Fruit fly (Drosophila melanogaster) whole organism, prepupa: Measurements from ENCODE around the gene CG13024.

Source experiments
- CG10669 ChIP-seq: fragments of 200-800 bp; sonication (Bioruptor generic); optimal IDR thresholded peaks from 3 replicates; lab custom pipeline; 2018; ENCODE audit warnings: missing biosample characterization, mild to moderate bottlenecking, missing genetic modification characterization, moderate library complexity
- CG11294 ChIP-seq: fragments of 200-800 bp; sonication (Bioruptor generic); IDR thresholded peaks from 2 replicates; pipeline ENCODE4 v1.3.6; 2022; ENCODE audit warnings: missing biosample characterization, missing genetic modification characterization
- CG11762 ChIP-seq: fragments of 200-800 bp; sonication (Bioruptor generic); optimal IDR thresholded peaks from 3 replicates; lab custom pipeline; 2016; ENCODE audit warnings: missing biosample characterization, missing genetic modification characterization; ENCODE audit not compliant: insufficient read depth
- CG11902 ChIP-seq: fragments of 200-800 bp; sonication (Bioruptor generic); optimal IDR thresholded peaks from 3 replicates; lab custom pipeline; 2016; ENCODE audit warnings: missing biosample characterization, missing genetic modification characterization
- CG15336 ChIP-seq: fragments of 200-800 bp; sonication (Bioruptor generic); IDR thresholded peaks from 2 replicates; pipeline ENCODE4 v1.3.6; 2022; ENCODE audit warnings: missing biosample characterization, missing genetic modification characterization
- CG1621 ChIP-seq: fragments of 200-800 bp; sonication (Bioruptor generic); optimal IDR thresholded peaks from 3 replicates; lab custom pipeline; 2018; ENCODE audit warnings: missing biosample characterization, mild to moderate bottlenecking, missing genetic modification characterization
- CG16779 ChIP-seq: fragments of 200-800 bp; sonication (Bioruptor generic); optimal IDR thresholded peaks from 3 replicates; lab custom pipeline; 2017; ENCODE audit warnings: missing biosample characterization, mild to moderate bottlenecking, missing genetic modification characterization
- CG3032 ChIP-seq: fragments of 200-800 bp; optimal IDR thresholded peaks from 2 replicates; lab custom pipeline; 2019; ENCODE audit warnings: missing biosample characterization, mild to moderate bottlenecking, missing genetic modification characterization, moderate library complexity
- CG31627 ChIP-seq: fragments of 200-800 bp; sonication (Bioruptor generic); optimal IDR thresholded peaks from 3 replicates; lab custom pipeline; 2016; ENCODE audit warnings: missing biosample characterization, missing genetic modification characterization
- CG3919 ChIP-seq: fragments of 200-800 bp; sonication (Bioruptor generic); optimal IDR thresholded peaks from 3 replicates; lab custom pipeline; 2016; ENCODE audit warnings: missing biosample characterization, missing genetic modification characterization
- CG6163 ChIP-seq: fragments of 200-800 bp; sonication (Bioruptor generic); IDR thresholded peaks from 3 replicates; pipeline ENCODE4 v1.3.6; 2022; ENCODE audit warnings: missing biosample characterization, missing genetic modification characterization
- CG6276 ChIP-seq: fragments of 200-800 bp; sonication (Bioruptor generic); optimal IDR thresholded peaks from 2 replicates; lab custom pipeline; 2017; ENCODE audit warnings: missing biosample characterization, mild to moderate bottlenecking, missing genetic modification characterization
- CG6792 ChIP-seq: fragments of 200-800 bp; sonication (Bioruptor generic); optimal IDR thresholded peaks from 3 replicates; lab custom pipeline; 2016; ENCODE audit warnings: missing biosample characterization, missing genetic modification characterization
- CG7368 ChIP-seq: fragments of 200-800 bp; sonication (Bioruptor generic); optimal IDR thresholded peaks from 3 replicates; lab custom pipeline; 2016; ENCODE audit warnings: missing biosample characterization, missing genetic modification characterization
- CG8632 ChIP-seq: fragments of 200-800 bp; sonication (Bioruptor generic); optimal IDR thresholded peaks from 3 replicates; lab custom pipeline; 2016; ENCODE audit warnings: missing biosample characterization, missing genetic modification characterization
- CG9139 ChIP-seq: fragments of 200-800 bp; sonication (Bioruptor generic); optimal IDR thresholded peaks from 3 replicates; lab custom pipeline; 2017; ENCODE audit warnings: missing biosample characterization, mild to moderate bottlenecking, missing genetic modification characterization
- Eip78C ChIP-seq: fragments of 200-800 bp; sonication (Bioruptor generic); peaks from one replicate; lab custom pipeline; 2016; ENCODE audit warnings: missing biosample characterization, missing genetic modification characterization
- Ets21C ChIP-seq: fragments of 200-800 bp; sonication (Bioruptor generic); optimal IDR thresholded peaks from 3 replicates; lab custom pipeline; 2016; ENCODE audit warnings: missing biosample characterization, missing genetic modification characterization
- Smox ChIP-seq: fragments of 200-800 bp; sonication (Bioruptor generic); optimal IDR thresholded peaks from 3 replicates; lab custom pipeline; 2016; ENCODE audit warnings: missing biosample characterization, missing genetic modification characterization
- Sox102F ChIP-seq: fragments of 200-800 bp; sonication (Bioruptor generic); optimal IDR thresholded peaks from 2 replicates; lab custom pipeline; 2016; ENCODE audit warnings: missing biosample characterization, mild to moderate bottlenecking, missing genetic modification characterization
- achi ChIP-seq: fragments of 200-800 bp; sonication (Bioruptor generic); optimal IDR thresholded peaks from 3 replicates; lab custom pipeline; 2016; ENCODE audit warnings: missing biosample characterization, missing genetic modification characterization
- acj6 ChIP-seq: fragments of 200-800 bp; sonication (Bioruptor generic); optimal IDR thresholded peaks from 3 replicates; lab custom pipeline; 2016; ENCODE audit warnings: missing biosample characterization, missing genetic modification characterization
- dac ChIP-seq: fragments of 200-800 bp; sonication (Bioruptor generic); optimal IDR thresholded peaks from 2 replicates; lab custom pipeline; 2017; ENCODE audit warnings: missing biosample characterization, mild to moderate bottlenecking, missing genetic modification characterization
- dsx ChIP-seq: fragments of 200-800 bp; optimal IDR thresholded peaks from 3 replicates; lab custom pipeline; 2019; ENCODE audit warnings: missing biosample characterization, mild to moderate bottlenecking, missing genetic modification characterization, moderate library complexity; ENCODE audit not compliant: poor library complexity, severe bottlenecking
- eg ChIP-seq: fragments of 200-800 bp; sonication (Bioruptor generic); IDR thresholded peaks from 3 replicates; pipeline ENCODE4 v1.3.6; 2022; ENCODE audit warnings: missing biosample characterization, missing genetic modification characterization
- esn ChIP-seq: fragments of 200-800 bp; sonication (Bioruptor generic); optimal IDR thresholded peaks from 2 replicates; lab custom pipeline; 2016; ENCODE audit warnings: missing biosample characterization, mild to moderate bottlenecking, missing genetic modification characterization, moderate library complexity
- fd59A ChIP-seq: fragments of 200-800 bp; sonication (Bioruptor generic); optimal IDR thresholded peaks from 2 replicates; lab custom pipeline; 2017; ENCODE audit warnings: missing biosample characterization, mild to moderate bottlenecking, missing genetic modification characterization, missing genetic modification reagents
- fd85E ChIP-seq: fragments of 200-800 bp; sonication (Bioruptor generic); optimal IDR thresholded peaks from 3 replicates; lab custom pipeline; 2016; ENCODE audit warnings: missing biosample characterization, missing genetic modification characterization
- fkh ChIP-seq: fragments of 200-800 bp; sonication (Bioruptor generic); optimal IDR thresholded peaks from 3 replicates; lab custom pipeline; 2017; ENCODE audit warnings: missing biosample characterization, mild to moderate bottlenecking, missing genetic modification characterization, moderate library complexity
- pdm3 ChIP-seq: fragments of 200-800 bp; sonication (Bioruptor generic); optimal IDR thresholded peaks from 3 replicates; lab custom pipeline; 2016; ENCODE audit warnings: missing biosample characterization, missing genetic modification characterization
- salr ChIP-seq, 2 experiments: fragments of 200-800 bp; sonication (Bioruptor generic); optimal IDR thresholded peaks; 3 replicates each; lab custom pipeline; 2016 to 2018; ENCODE audit warnings: missing biosample characterization in 2 of 2, missing genetic modification characterization in 2 of 2, mild to moderate bottlenecking in 1 of 2
- spab ChIP-seq: fragments of 200-800 bp; sonication (Bioruptor generic); optimal IDR thresholded peaks from 2 replicates; lab custom pipeline; 2017; ENCODE audit warnings: missing biosample characterization, mild to moderate bottlenecking, missing genetic modification characterization, missing genetic modification reagents
- svp ChIP-seq: fragments of 200-800 bp; sonication (Bioruptor generic); peaks from one replicate; lab custom pipeline; 2016; ENCODE audit warnings: missing biosample characterization, missing genetic modification characterization
- topi ChIP-seq: fragments of 200-800 bp; sonication (Bioruptor generic); optimal IDR thresholded peaks from 3 replicates; lab custom pipeline; 2016; ENCODE audit warnings: missing biosample characterization, missing genetic modification characterization

CG13024 gene

dm6 chr3L:16862958-16863357 is 34.1 kb upstream of the CG13024 start, which contains the start of gene CG9951:
CG9951 (plus strand) TSS chr3L:16863164.
- TF ChIP-seq fkh (GFP tag; lab: Kevin White, UChicago) (peak; percentile 38), achi (GFP tag; lab: Kevin White, UChicago) (no peak)

- TF ChIP-seq Ets21C (GFP tag; lab: Kevin White, UChicago): no peak
- no peak for TF ChIP-seq Sox102F (GFP tag; lab: Kevin White, UChicago)
- no peak for TF ChIP-seq achi (GFP tag; lab: Kevin White, UChicago)
- TF ChIP-seq CG6163: no peak
- TF ChIP-seq svp (GFP tag; lab: Kevin White, UChicago): no peak
- TF ChIP-seq acj6 (GFP tag; lab: Kevin White, UChicago): no peak
- TF ChIP-seq fkh (GFP tag; lab: Kevin White, UChicago): no peak
- TF ChIP-seq CG1621: no peak
- TF ChIP-seq, all 60 proteins: peak for 0
These were observed 33.4 kb upstream of the CG13024 start, which contains the start of gene Rh4 for dm6 chr3L:16862284-16862683. Rh4 (minus strand) TSS chr3L:16862517.

dm6 chr3L:16860879-16861278 is 32.0 kb upstream of the CG13024 start:
- TF ChIP-seq CG3919 (no peak), CG9139 (GFP tag; lab: Kevin White, UChicago) (no peak), Sox102F (GFP tag; lab: Kevin White, UChicago) (no peak), CG11902 (GFP tag; lab: Kevin White, UChicago) (no peak), CG8632 (GFP tag; lab: Kevin White, UChicago) (no peak), pdm3 (no peak), CG6792 (GFP tag; lab: Kevin White, UChicago) (no peak), spab (GFP tag; lab: Kevin White, UChicago) (no peak), CG3032 (tag; lab: Kevin White, UChicago) (no peak), CG7368 (GFP tag; lab: Kevin White, UChicago) (no peak), salr (GFP tag; optimal IDR thresholded peaks at IDR 0.05; lab: Kevin White, UChicago) (no peak), CG15336 (GFP tag; lab: Robert Waterston, UW) (no peak), eg (GFP tag; lab: Robert Waterston, UW) (no peak), Eip78C (GFP tag; lab: Kevin White, UChicago) (no peak), dsx (GFP tag; lab: Kevin White, UChicago) (no peak)

dm6 chr3L:16860322-16860721 is 31.4 kb upstream of the CG13024 start, which contains the start of gene CG13029:
CG13029 (plus strand) TSS chr3L:16860622.
- TF ChIP-seq CG6276 (GFP tag; lab: Kevin White, UChicago) (no peak), CG11762 (GFP tag; lab: Kevin White, UChicago) (no peak), CG31627 (no peak)

- TF ChIP-seq eg (GFP tag; lab: Robert Waterston, UW) (no peak), esn (GFP tag; lab: Kevin White, UChicago) (no peak), Smox (no peak), CG16779 (no peak), CG8632 (GFP tag; lab: Kevin White, UChicago) (no peak), fd85E (GFP tag; lab: Kevin White, UChicago) (no peak), dac (GFP tag; lab: Kevin White, UChicago) (no peak), CG10669 (GFP tag; lab: Kevin White, UChicago) (no peak), CG1621 (no peak), fd59A (GFP tag; lab: Kevin White, UChicago) (no peak), CG15336 (GFP tag; lab: Robert Waterston, UW) (no peak), CG6276 (GFP tag; lab: Kevin White, UChicago) (no peak), topi (GFP tag; lab: Kevin White, UChicago) (no peak), CG7368 (GFP tag; lab: Kevin White, UChicago) (no peak), CG31627 (no peak), CG11294 (GFP tag; lab: Robert Waterston, UW) (no peak)
These were observed 29.9 kb upstream of the CG13024 start, which contains the start of gene sinah for dm6 chr3L:16858780-16859179. sinah (plus strand) TSS chr3L:16859080.
